Fruit fly (Drosophila melanogaster): ENCODE results near the gene wkd.

wkd gene

dm6 chr3R:11582253-11582589 is 845 bp downstream of the wkd start (continued):
- TF ChIP-seq CG16813 (GFP tag; IDR thresholded peaks at IDR 0.05; ENCODE audit: partially characterized antibody) = no peak
- TF ChIP-seq CG17361 (GFP tag; IDR thresholded peaks at IDR 0.05) = no peak; the same call in 2 of the 3 replicates
- peak; percentile 39 for TF ChIP-seq CG12659 (GFP tag; optimal IDR thresholded peaks at IDR 0.05)
- no peak for TF ChIP-seq knrl (GFP tag; IDR thresholded peaks at IDR 0.05; ENCODE audit: partially characterized antibody)
- TF ChIP-seq crol (GFP tag; IDR thresholded peaks at IDR 0.05) = no peak
- peak; percentile 26 for TF ChIP-seq trem (tag; optimal IDR thresholded peaks at IDR 0.05)
- TF ChIP-seq CG8924 (tag; optimal IDR thresholded peaks at IDR 0.05) = peak; percentile 55
- TF ChIP-seq Hr78 (GFP tag; optimal IDR thresholded peaks at IDR 0.05) = no peak
- TF ChIP-seq chinmo (GFP tag; IDR thresholded peaks at IDR 0.05; ENCODE audit: partially characterized antibody) = no peak
- TF ChIP-seq Hand (GFP tag; optimal IDR thresholded peaks at IDR 0.05) = no peak
- TF ChIP-seq HLHmδ (GFP tag; optimal IDR thresholded peaks at IDR 0.05) = no peak
- no peak for TF ChIP-seq CG8281 (tag; optimal IDR thresholded peaks at IDR 0.05)
- no peak for TF ChIP-seq eve (GFP tag; optimal IDR thresholded peaks at IDR 0.05)
- TF ChIP-seq CG9609 (GFP tag; optimal IDR thresholded peaks at IDR 0.05) = peak; percentile 69
- no peak for TF ChIP-seq CG3407 (GFP tag; optimal IDR thresholded peaks at IDR 0.05)
- TF ChIP-seq cad (GFP tag; optimal IDR thresholded peaks at IDR 0.05) = no peak
- TF ChIP-seq phol (tag; optimal IDR thresholded peaks at IDR 0.05) = peak; percentile 58
- TF ChIP-seq CG5953 (GFP tag; IDR thresholded peaks at IDR 0.05) = peak; percentile 77
- TF ChIP-seq Gsc (GFP tag; IDR thresholded peaks at IDR 0.05) = no peak
- TF ChIP-seq CG10979 (tag; optimal IDR thresholded peaks at IDR 0.05) = peak; percentile 46
- no peak for TF ChIP-seq run (tag; optimal IDR thresholded peaks at IDR 0.05)
- no peak for TF ChIP-seq vfl (GFP tag; optimal IDR thresholded peaks at IDR 0.05)
- peak; percentile 11 for TF ChIP-seq CG6765 (GFP tag; optimal IDR thresholded peaks at IDR 0.05)
- TF ChIP-seq chn (GFP tag; optimal IDR thresholded peaks at IDR 0.05) = peak; percentile 63
- TF ChIP-seq CG7357 (GFP tag; IDR thresholded peaks at IDR 0.05) = peak; percentile 57; the same call in 1 of the 3 replicates
- peak; percentile 59 for TF ChIP-seq Side (GFP tag; optimal IDR thresholded peaks at IDR 0.05)
- TF ChIP-seq Dbx (GFP tag; IDR thresholded peaks at IDR 0.05) = 0 out of 3 replicates have a peak, but pooled peaks have one; percentile 29
- TF ChIP-seq slbo (GFP tag; IDR thresholded peaks at IDR 0.05) = peak; percentile 58
- TF ChIP-seq CG14667 (GFP tag; IDR thresholded peaks at IDR 0.05) = peak; percentile 61
- no peak for TF ChIP-seq vnd (GFP tag; IDR thresholded peaks at IDR 0.05; ENCODE audit: partially characterized antibody)
- TF ChIP-seq grau (tag; optimal IDR thresholded peaks at IDR 0.05) = peak; percentile 68
- TF ChIP-seq HLH54F (GFP tag; optimal IDR thresholded peaks at IDR 0.05) = peak; percentile 19
- TF ChIP-seq Tbp (GFP tag; optimal IDR thresholded peaks at IDR 0.05) = no peak
- no peak for TF ChIP-seq hkb (optimal IDR thresholded peaks at IDR 0.05)
- peak; percentile 80 for TF ChIP-seq hkb (GFP tag; IDR thresholded peaks at IDR 0.05)
- TF ChIP-seq MESR4 (GFP tag; optimal IDR thresholded peaks at IDR 0.05) = no peak
- no peak for TF ChIP-seq sima (GFP tag; optimal IDR thresholded peaks at IDR 0.05)
- no peak for TF ChIP-seq slp2 (GFP tag; optimal IDR thresholded peaks at IDR 0.05)
- TF ChIP-seq ato (GFP tag; IDR thresholded peaks at IDR 0.05; ENCODE audit: partially characterized antibody) = no peak
- no peak for TF ChIP-seq Neu2 (GFP tag; optimal IDR thresholded peaks at IDR 0.05; ENCODE audit: borderline replicate concordance)
- TF ChIP-seq H2.0 (GFP tag; IDR thresholded peaks at IDR 0.05) = peak; percentile 65
- TF ChIP-seq pita (GFP tag; optimal IDR thresholded peaks at IDR 0.05) = no peak
- no peak for TF ChIP-seq klu (GFP tag; IDR thresholded peaks at IDR 0.05)
- 0 out of 2 replicates have a peak, but pooled peaks have one; percentile 36 for TF ChIP-seq CG7372 (GFP tag; IDR thresholded peaks at IDR 0.05)
- TF ChIP-seq org-1 (GFP tag; optimal IDR thresholded peaks at IDR 0.05) = peak; percentile 56
- TF ChIP-seq gcm2 (GFP tag; optimal IDR thresholded peaks at IDR 0.05) = no peak
- peak; percentile 60 for TF ChIP-seq jing (GFP tag; optimal IDR thresholded peaks at IDR 0.05)
- TF ChIP-seq CG4424 (GFP tag; optimal IDR thresholded peaks at IDR 0.05) = peak; percentile 39
- TF ChIP-seq CG1603 (tag; optimal IDR thresholded peaks at IDR 0.05) = peak; percentile 84
- TF ChIP-seq CG2129 (GFP tag; IDR thresholded peaks at IDR 0.05; ENCODE audit: partially characterized antibody) = no peak
- TF ChIP-seq Bdp1 (GFP tag; optimal IDR thresholded peaks at IDR 0.05) = peak; percentile 28
- peak; percentile 11; the same call in 1 of the 3 replicates for TF ChIP-seq CG11456 (GFP tag; IDR thresholded peaks at IDR 0.05)

Measured in whole organism, embryonic.